Worm (Caenorhabditis elegans) whole organism, early embryonic: ENCODE measurements around the gene rpoa-49.

Experiments
- B0310.2 ChIP-seq: sonication (generic microtip); optimal IDR thresholded peaks from 2 replicates; lab custom pipeline; 2016; ENCODE audit warnings: mild to moderate bottlenecking, missing genetic modification characterization, missing compliant biosample characterization
- F13C5.2 ChIP-seq: sonication (generic microtip); optimal IDR thresholded peaks from 2 replicates; lab custom pipeline; 2017; ENCODE audit warnings: mild to moderate bottlenecking, missing genetic modification characterization, inconsistent platforms, missing compliant biosample characterization
- aly-1 ChIP-seq: sonication (generic microtip); optimal IDR thresholded peaks from 2 replicates; lab custom pipeline; 2016; ENCODE audit warnings: missing genetic modification characterization, missing compliant biosample characterization
- ama-1 ChIP-seq: fragments of 150-350 bp; optimal IDR thresholded peaks from 2 replicates; lab custom pipeline; 2014
- ceh-13 ChIP-seq: fragments of 200-800 bp; sonication (Bioruptor generic); optimal IDR thresholded peaks from 2 replicates; lab custom pipeline; 2018; ENCODE audit warnings: mild to moderate bottlenecking, missing genetic modification characterization, missing compliant biosample characterization
- ceh-36 ChIP-seq: sonication (generic microtip); optimal IDR thresholded peaks from 2 replicates; lab custom pipeline; 2016; ENCODE audit warnings: missing genetic modification characterization, inconsistent platforms, missing compliant biosample characterization
- ets-7 ChIP-seq: sonication (generic microtip); optimal IDR thresholded peaks from 2 replicates; lab custom pipeline; 2016; ENCODE audit warnings: missing genotype, missing genetic modification characterization, missing compliant biosample characterization
- flt-1 ChIP-seq: fragments of 200-800 bp; sonication (Bioruptor generic); IDR thresholded peaks from 2 replicates; pipeline ENCODE4 v1.3.6; 2022; ENCODE audit warnings: missing genetic modification characterization, missing compliant biosample characterization
- hmbx-1 ChIP-seq: sonication (generic microtip); optimal IDR thresholded peaks from 2 replicates; lab custom pipeline; 2016; ENCODE audit warnings: mild to moderate bottlenecking, missing genetic modification characterization, missing compliant biosample characterization
- hmg-4 ChIP-seq: fragments of 200-800 bp; sonication (Bioruptor generic); optimal IDR thresholded peaks from 2 replicates; lab custom pipeline; 2018; ENCODE audit warnings: mild to moderate bottlenecking, missing genetic modification characterization, missing compliant biosample characterization
- hnd-1 ChIP-seq: sonication (generic microtip); optimal IDR thresholded peaks from 2 replicates; lab custom pipeline; 2016; ENCODE audit warnings: missing genetic modification characterization, missing compliant biosample characterization
- pes-1 ChIP-seq: fragments of 200-800 bp; sonication (Bioruptor generic); IDR thresholded peaks from 2 replicates; pipeline ENCODE4 v1.3.6; 2022; ENCODE audit warnings: missing genetic modification reagents, missing genetic modification characterization, missing compliant biosample characterization
- scrt-1 ChIP-seq: fragments of 200-800 bp; sonication (Bioruptor generic); IDR thresholded peaks from 2 replicates; pipeline ENCODE4 v1.3.6; 2022; ENCODE audit warnings: missing genetic modification characterization, missing compliant biosample characterization
- sea-1 ChIP-seq: fragments of 200-800 bp; sonication (Bioruptor generic); conservative IDR thresholded peaks from 2 replicates; pipeline ENCODE4 v1.3.6; 2022; ENCODE audit warnings: missing genetic modification characterization, missing compliant biosample characterization
- tbx-11 ChIP-seq: fragments of 200-800 bp; sonication (Bioruptor generic); IDR thresholded peaks from 2 replicates; pipeline ENCODE4 v1.3.6; 2022; ENCODE audit warnings: missing genetic modification characterization, missing compliant biosample characterization
- tbx-37 ChIP-seq: fragments of 200-800 bp; sonication (Bioruptor generic); conservative IDR thresholded peaks from 2 replicates; pipeline ENCODE4 v1.3.6; 2022; ENCODE audit warnings: missing genetic modification reagents, missing genetic modification characterization, missing compliant biosample characterization
- tra-4 ChIP-seq: sonication (generic microtip); optimal IDR thresholded peaks from 2 replicates; lab custom pipeline; 2017; ENCODE audit warnings: missing genetic modification characterization, missing compliant biosample characterization

rpoa-49 gene

DNA sequence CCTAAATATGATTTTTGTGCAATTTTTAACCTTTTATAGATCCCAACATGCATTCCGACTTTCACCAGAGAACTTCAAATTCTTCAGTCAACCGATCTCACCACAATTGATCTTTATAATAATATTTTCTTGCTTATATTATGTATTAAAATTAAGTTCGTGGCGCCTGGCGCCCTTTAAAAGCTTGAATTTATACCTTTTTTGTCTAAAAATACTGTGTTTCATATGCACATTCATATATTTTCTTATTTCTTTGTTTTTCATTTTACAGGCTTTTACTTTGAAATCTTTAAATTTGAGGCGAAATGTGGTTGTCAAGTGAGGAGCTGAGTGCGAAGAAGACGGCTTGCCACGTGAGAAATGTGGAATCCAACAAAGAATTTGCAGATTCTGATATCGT lies at the start of gene rpoa-49:
TSS of gene rpoa-49 (plus strand) at position 301 of the 400 bp plus-strand sequence.
- no peak for TF ChIP-seq hnd-1
- no peak for TF ChIP-seq hmbx-1
- no peak for TF ChIP-seq scrt-1
- no peak for TF ChIP-seq ceh-13
- TF ChIP-seq tbx-11 (GFP tag; lab: Robert Waterston, UW), result no peak
- no peak for TF ChIP-seq B0310.2 (tag; lab: Kevin White, UChicago)
- TF ChIP-seq ets-7 (tag; lab: Kevin White, UChicago), result no peak
- TF ChIP-seq tra-4 (tag; lab: Kevin White, UChicago), result no peak
- TF ChIP-seq pes-1 (GFP tag; lab: Robert Waterston, UW), result no peak

DNA sequence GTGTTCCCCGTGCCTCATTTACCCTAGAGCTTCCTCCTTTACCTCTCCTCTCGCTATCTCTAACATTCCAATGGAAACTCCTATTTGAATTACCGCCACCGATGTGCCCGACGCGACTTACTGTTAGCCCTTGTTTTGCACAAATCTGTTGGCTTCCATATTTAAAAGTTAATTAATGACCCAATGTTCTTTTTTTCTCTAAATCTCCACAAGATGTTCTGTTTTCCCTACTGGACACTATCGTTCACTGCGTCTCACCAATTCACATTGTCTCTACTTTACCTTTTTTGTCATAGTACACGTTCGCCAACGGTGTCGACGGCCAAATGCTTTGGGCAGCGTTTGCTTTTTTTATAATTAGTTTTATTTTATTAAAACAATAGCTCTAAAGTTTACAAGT lies 44.3 kb upstream of the rpoa-49 start:
- peak; percentile 19 for TF ChIP-seq ceh-13
- no peak for TF ChIP-seq hmbx-1
- TF ChIP-seq flt-1 (GFP tag; lab: Robert Waterston, UW), result no peak
- no peak for TF ChIP-seq hnd-1
- TF ChIP-seq tbx-11 (GFP tag; lab: Robert Waterston, UW), result no peak

DNA sequence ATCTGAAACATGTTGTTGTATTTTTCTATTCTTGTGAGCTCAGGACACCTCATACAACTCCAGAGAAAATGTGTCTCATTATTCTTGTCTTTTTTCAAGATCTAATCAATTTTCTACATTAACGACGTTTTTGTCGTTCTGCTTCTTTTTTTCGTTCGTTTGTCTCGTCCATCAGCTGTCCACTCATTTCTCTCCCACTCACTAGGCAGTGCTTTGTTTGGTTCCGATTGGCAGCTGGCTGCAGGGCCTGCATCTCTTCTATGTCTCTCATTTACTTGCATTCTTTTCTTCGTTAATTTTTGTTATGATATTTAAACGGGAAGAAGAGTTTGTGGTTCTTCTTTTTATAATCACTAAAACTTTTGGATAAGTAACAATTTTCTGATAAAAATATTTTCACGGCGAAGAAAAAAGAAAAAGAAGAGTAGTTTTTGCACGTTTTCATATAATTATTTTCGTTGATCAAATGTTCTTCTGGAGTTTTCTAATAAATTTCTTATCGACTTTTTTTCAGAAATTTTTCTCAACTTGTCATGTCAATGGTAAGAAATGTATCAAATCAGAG lies 43.4 kb upstream of the rpoa-49 start, which contains the start of gene 2L52.1:
TSS of gene 2L52.1 (plus strand) at position 515 of the 565 bp plus-strand sequence.
- TF ChIP-seq pes-1 (GFP tag; lab: Robert Waterston, UW) (no peak), hmg-4 (no peak), ama-1 (no peak), tbx-37 (GFP tag; lab: Robert Waterston, UW) (no peak), tra-4 (tag; lab: Kevin White, UChicago) (no peak), hnd-1 (no peak), ceh-13 (no peak), tbx-11 (GFP tag; lab: Robert Waterston, UW) (no peak), flt-1 (GFP tag; lab: Robert Waterston, UW) (no peak), ets-7 (tag; lab: Kevin White, UChicago) (no peak), B0310.2 (tag; lab: Kevin White, UChicago) (no peak), aly-1 (tag; lab: Kevin White, UChicago) (no peak)

DNA sequence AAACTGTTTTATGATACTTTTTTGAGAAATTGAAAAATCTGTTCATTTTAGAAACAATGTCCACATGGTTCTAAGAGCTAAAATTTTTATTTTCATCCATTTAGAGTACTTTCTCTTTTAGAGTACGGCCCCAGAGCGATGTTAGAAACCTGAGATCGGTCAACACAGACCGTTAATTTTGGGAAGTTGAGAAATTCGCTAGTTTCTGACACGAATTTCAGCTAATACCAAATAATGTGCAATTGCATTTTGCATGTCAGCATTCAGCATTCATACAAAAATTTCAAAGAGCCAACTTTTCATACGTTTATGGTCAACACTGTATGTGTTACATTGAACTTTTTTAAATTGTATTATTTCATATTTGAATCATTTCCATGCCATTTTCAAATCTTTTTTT lies 40.0 kb upstream of the rpoa-49 start:
- TF ChIP-seq ceh-13, result no peak
- TF ChIP-seq F13C5.2 (tag; lab: Kevin White, UChicago), result no peak
- TF ChIP-seq flt-1 (GFP tag; lab: Robert Waterston, UW), result no peak
- no peak for TF ChIP-seq scrt-1
- no peak for TF ChIP-seq hmg-4
- TF ChIP-seq ceh-36 (tag; lab: Kevin White, UChicago), result no peak
- no peak for TF ChIP-seq pes-1 (GFP tag; lab: Robert Waterston, UW)
- TF ChIP-seq tbx-11 (GFP tag; lab: Robert Waterston, UW), result no peak
- no peak for TF ChIP-seq sea-1 (GFP tag; lab: Robert Waterston, UW)
- no peak for TF ChIP-seq tbx-37 (GFP tag; lab: Robert Waterston, UW)
- no peak for TF ChIP-seq hnd-1

DNA sequence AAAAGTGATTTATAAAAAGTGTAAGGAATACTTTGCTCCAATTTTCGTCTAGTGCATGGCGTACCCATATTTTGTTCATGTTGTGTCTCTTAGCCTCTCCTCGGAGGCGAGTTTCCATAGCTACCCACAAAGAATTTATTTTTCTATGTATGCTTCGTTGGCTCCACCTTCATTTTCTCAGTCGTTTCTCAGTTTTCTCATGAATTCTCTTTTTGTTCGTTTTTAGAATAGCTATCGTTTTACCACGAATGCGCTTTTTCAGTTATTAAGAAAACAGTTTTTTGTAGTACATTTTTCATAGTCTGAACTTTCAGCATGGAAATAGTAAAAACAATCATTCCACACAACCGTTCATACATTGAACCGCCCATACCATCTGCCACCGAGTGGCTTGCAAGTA lies 38.5 kb upstream of the rpoa-49 start, which contains the start of gene osta-1:
TSS of gene osta-1 (plus strand) at position 309 of the 400 bp plus-strand sequence.
- TF ChIP-seq flt-1 (GFP tag; lab: Robert Waterston, UW) (no peak), tbx-37 (GFP tag; lab: Robert Waterston, UW) (no peak), B0310.2 (tag; lab: Kevin White, UChicago) (no peak), ceh-13 (no peak), scrt-1 (no peak), pes-1 (GFP tag; lab: Robert Waterston, UW) (no peak), ets-7 (tag; lab: Kevin White, UChicago) (no peak), tbx-11 (GFP tag; lab: Robert Waterston, UW) (no peak), hmbx-1 (no peak), ama-1 (no peak), aly-1 (tag; lab: Kevin White, UChicago) (no peak), F13C5.2 (tag; lab: Kevin White, UChicago) (no peak), hnd-1 (no peak)

DNA sequence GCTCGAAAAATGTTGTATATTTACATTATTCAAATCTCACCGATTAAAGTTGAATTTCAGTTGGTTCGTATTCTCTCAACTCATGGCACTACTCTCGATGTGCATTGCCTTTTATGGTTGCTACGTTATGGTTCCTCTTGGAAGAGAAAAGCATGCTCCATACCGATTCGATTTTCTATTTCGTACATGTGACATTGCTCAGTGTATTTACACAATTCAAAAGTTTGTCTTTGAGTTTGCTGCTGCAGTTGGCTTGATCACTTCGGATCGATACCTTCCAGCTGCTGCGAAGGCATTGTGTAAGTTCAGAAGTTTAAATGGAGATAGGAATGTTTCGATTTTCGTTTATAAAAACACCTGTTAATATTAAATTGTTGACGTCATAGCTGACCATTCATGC lies 36.6 kb upstream of the rpoa-49 start:
- TF ChIP-seq scrt-1 (no peak), hmg-4 (no peak), ceh-13 (no peak), tbx-11 (GFP tag; lab: Robert Waterston, UW) (no peak), tra-4 (tag; lab: Kevin White, UChicago) (no peak), F13C5.2 (tag; lab: Kevin White, UChicago) (no peak), tbx-37 (GFP tag; lab: Robert Waterston, UW) (no peak), ceh-36 (tag; lab: Kevin White, UChicago) (no peak), ets-7 (tag; lab: Kevin White, UChicago) (no peak), flt-1 (GFP tag; lab: Robert Waterston, UW) (no peak), aly-1 (tag; lab: Kevin White, UChicago) (no peak), ama-1 (no peak), B0310.2 (tag; lab: Kevin White, UChicago) (no peak), hnd-1 (no peak)

DNA sequence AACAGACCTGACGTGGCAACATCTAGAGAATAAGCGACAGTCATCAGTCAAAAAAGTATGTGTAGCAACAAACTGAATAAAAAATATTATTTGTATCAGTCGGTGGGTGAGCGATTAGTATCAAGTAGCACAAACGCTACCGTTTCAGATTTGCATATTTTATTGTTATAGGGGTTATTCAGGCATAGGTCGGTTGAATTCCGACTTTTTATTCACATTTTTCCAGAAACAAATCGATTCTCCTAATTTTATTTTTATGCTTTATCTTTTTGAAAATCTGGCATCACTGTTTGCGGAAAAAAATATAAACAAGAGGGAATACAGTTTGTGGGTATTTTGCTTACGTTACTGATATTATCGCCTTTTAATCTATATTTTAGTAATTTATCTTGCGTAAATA lies 33.1 kb upstream of the rpoa-49 start, which contains the start of gene best-4:
TSS of gene best-4 (minus strand) at position 101 of the 400 bp plus-strand sequence.
- TF ChIP-seq tra-4 (tag; lab: Kevin White, UChicago), result no peak
- TF ChIP-seq hmbx-1, result no peak
- TF ChIP-seq sea-1 (GFP tag; lab: Robert Waterston, UW), result no peak
- TF ChIP-seq flt-1 (GFP tag; lab: Robert Waterston, UW), result no peak

DNA sequence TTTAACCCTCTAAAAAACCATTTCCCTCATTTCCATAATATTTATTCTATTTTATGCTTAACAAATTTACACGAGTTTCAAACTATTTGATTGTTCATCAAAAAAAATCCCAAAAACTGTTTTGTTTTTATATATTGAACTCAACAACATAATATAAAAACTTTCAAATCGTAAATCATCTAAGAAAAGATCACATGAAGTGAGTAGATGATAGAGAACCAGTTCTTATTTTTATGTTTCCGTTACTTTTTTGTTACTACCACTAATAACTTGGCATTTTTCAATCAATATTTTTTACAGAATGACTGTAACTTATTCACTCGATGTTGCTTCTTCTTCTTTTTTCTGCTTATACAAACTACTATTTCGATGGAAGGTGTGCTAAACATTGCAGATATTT lies 32.2 kb upstream of the rpoa-49 start, which contains the start of gene best-3:
TSS of gene best-3 (plus strand) at position 301 of the 400 bp plus-strand sequence.
- TF ChIP-seq B0310.2 (tag; lab: Kevin White, UChicago) (no peak), hmbx-1 (no peak), tbx-37 (GFP tag; lab: Robert Waterston, UW) (no peak), tbx-11 (GFP tag; lab: Robert Waterston, UW) (no peak), tra-4 (tag; lab: Kevin White, UChicago) (no peak), ama-1 (no peak), aly-1 (tag; lab: Kevin White, UChicago) (no peak), ceh-13 (no peak), hmg-4 (no peak)
